Worm (Caenorhabditis elegans) whole organism, L3 larva: ENCODE data around the gene bcl-7.
A peak's percentile ranks its signal among the peaks of the same experiment; 100 is the strongest.

Experiments used
- R02D3.7 ChIP-seq: fragments of 150-350 bp; optimal IDR thresholded peaks from 2 replicates; lab custom pipeline; 2014; ENCODE audit warnings: missing biosample characterization, missing genetic modification characterization
- ZK546.5 ChIP-seq: sonication (generic microtip); optimal IDR thresholded peaks from 2 replicates; lab custom pipeline; 2017; ENCODE audit warnings: missing biosample characterization, missing genetic modification characterization
- aly-2 ChIP-seq: fragments of 150-350 bp; optimal IDR thresholded peaks from 2 replicates; lab custom pipeline; 2014; ENCODE audit warnings: missing biosample characterization, missing genetic modification characterization
- ama-1 ChIP-seq: fragments of 150-350 bp; optimal IDR thresholded peaks from 2 replicates; lab custom pipeline; 2018
- ceh-16 ChIP-seq: sonication (generic microtip); optimal IDR thresholded peaks from 2 replicates; lab custom pipeline; 2017; ENCODE audit warnings: missing biosample characterization, missing genetic modification characterization
- ceh-28 ChIP-seq: fragments of 150-350 bp; optimal IDR thresholded peaks from 2 replicates; lab custom pipeline; 2014; ENCODE audit warnings: missing biosample characterization, missing genetic modification reagents, missing genetic modification characterization
- ceh-82 ChIP-seq: fragments of 150-350 bp; optimal IDR thresholded peaks from 2 replicates; lab custom pipeline; 2014; ENCODE audit warnings: missing biosample characterization, missing genetic modification characterization
- ceh-9 ChIP-seq: sonication (generic microtip); optimal IDR thresholded peaks from 2 replicates; lab custom pipeline; 2018; ENCODE audit warnings: missing biosample characterization, missing genetic modification characterization
- daf-12 ChIP-seq: fragments of 150-350 bp; optimal IDR thresholded peaks from 2 replicates; lab custom pipeline; 2014; ENCODE audit warnings: missing biosample characterization, missing genetic modification reagents, missing genetic modification characterization
- egl-27 ChIP-seq: sonication (generic microtip); optimal IDR thresholded peaks from 4 replicates; lab custom pipeline; 2017; ENCODE audit warnings: missing biosample characterization, missing genetic modification reagents, missing genetic modification characterization
- egl-5 ChIP-seq: fragments of 150-350 bp; optimal IDR thresholded peaks from 2 replicates; lab custom pipeline; 2017; ENCODE audit warnings: missing biosample characterization, missing genetic modification reagents, missing genetic modification characterization, inconsistent platforms
- elt-1 ChIP-seq: fragments of 150-350 bp; optimal IDR thresholded peaks from 2 replicates; lab custom pipeline; 2014; ENCODE audit warnings: missing biosample characterization, missing genetic modification characterization
- elt-2 ChIP-seq: sonication (generic microtip); optimal IDR thresholded peaks from 2 replicates; lab custom pipeline; 2016; ENCODE audit warnings: missing genetic modification reagents, mild to moderate bottlenecking, missing genetic modification characterization, missing compliant biosample characterization
- elt-3 ChIP-seq, 3 experiments: fragments of 150-350 bp in 1 of 3; sonication (generic microtip) in 2 of 3; optimal IDR thresholded peaks; 2 replicates in 2 of 3; 4 replicates in 1 of 3; lab custom pipeline; 2014 to 2017; ENCODE audit warnings: missing biosample characterization in 3 of 3, missing genetic modification characterization in 3 of 3
- eor-1 ChIP-seq, 2 experiments: fragments of 150-350 bp; optimal IDR thresholded peaks; 2 replicates each; lab custom pipeline; 2014 to 2018; ENCODE audit warnings: missing biosample characterization in 2 of 2, missing genetic modification characterization in 2 of 2
- fkh-10 ChIP-seq: sonication (generic microtip); optimal IDR thresholded peaks from 2 replicates; lab custom pipeline; 2017; ENCODE audit warnings: missing biosample characterization, missing genetic modification reagents, missing genetic modification characterization
- fkh-2 ChIP-seq: fragments of 150-350 bp; optimal IDR thresholded peaks from 2 replicates; lab custom pipeline; 2014; ENCODE audit warnings: missing biosample characterization, missing genetic modification reagents, missing genetic modification characterization
- fos-1 ChIP-seq: fragments of 150-350 bp; optimal IDR thresholded peaks from 2 replicates; lab custom pipeline; 2014; ENCODE audit warnings: missing biosample characterization, missing genetic modification characterization
- hmg-11 ChIP-seq: sonication (generic microtip); optimal IDR thresholded peaks from 2 replicates; lab custom pipeline; 2016; ENCODE audit warnings: missing genetic modification characterization, missing compliant biosample characterization
- jun-1 ChIP-seq: fragments of 150-350 bp; optimal IDR thresholded peaks from 2 replicates; lab custom pipeline; 2014; ENCODE audit warnings: missing biosample characterization, missing genetic modification reagents, missing genetic modification characterization
- lin-15B ChIP-seq: fragments of 150-350 bp; optimal IDR thresholded peaks from 2 replicates; lab custom pipeline; 2014; ENCODE audit warnings: missing biosample characterization, missing genetic modification characterization
- lin-39 ChIP-seq: fragments of 150-350 bp; optimal IDR thresholded peaks from 2 replicates; lab custom pipeline; 2018; ENCODE audit warnings: missing biosample characterization, missing genetic modification reagents, missing genetic modification characterization
- lsy-12 ChIP-seq: sonication (generic microtip); optimal IDR thresholded peaks from 2 replicates; lab custom pipeline; 2016; ENCODE audit warnings: mild to moderate bottlenecking, missing genetic modification characterization, missing compliant biosample characterization
- mdl-1 ChIP-seq: fragments of 150-350 bp; optimal IDR thresholded peaks from 2 replicates; lab custom pipeline; 2014; ENCODE audit warnings: missing biosample characterization, missing genetic modification characterization
- mml-1 ChIP-seq: fragments of 150-350 bp; sonication (generic microtip); optimal IDR thresholded peaks from 3 replicates; lab custom pipeline; 2014; ENCODE audit warnings: missing biosample characterization, missing genetic modification characterization
- nfya-1 ChIP-seq: sonication (generic microtip); optimal IDR thresholded peaks from 2 replicates; lab custom pipeline; 2017; ENCODE audit warnings: missing genetic modification characterization, mild to moderate bottlenecking, missing compliant biosample characterization, antibody characterized with exemption, moderate library complexity; ENCODE audit not compliant: insufficient read depth
- nhr-11 ChIP-seq: fragments of 150-350 bp; optimal IDR thresholded peaks from 2 replicates; lab custom pipeline; 2014; ENCODE audit warnings: missing biosample characterization, missing genetic modification characterization
- nhr-12 ChIP-seq: fragments of 150-350 bp; optimal IDR thresholded peaks from 2 replicates; lab custom pipeline; 2014; ENCODE audit warnings: missing biosample characterization, missing genetic modification characterization
- nhr-23 ChIP-seq: fragments of 150-350 bp; optimal IDR thresholded peaks from 2 replicates; lab custom pipeline; 2014; ENCODE audit warnings: missing biosample characterization, missing genetic modification reagents, missing genetic modification characterization
- nhr-237 ChIP-seq: fragments of 150-350 bp; optimal IDR thresholded peaks from 2 replicates; lab custom pipeline; 2014; ENCODE audit warnings: missing biosample characterization, missing genetic modification characterization
- nhr-25 ChIP-seq: sonication (generic microtip); optimal IDR thresholded peaks from 2 replicates; lab custom pipeline; 2017; ENCODE audit warnings: missing biosample characterization, missing genetic modification characterization
- nhr-28 ChIP-seq: fragments of 150-350 bp; optimal IDR thresholded peaks from 2 replicates; lab custom pipeline; 2014; ENCODE audit warnings: missing biosample characterization, missing genetic modification characterization
- nhr-43 ChIP-seq: sonication (generic microtip); optimal IDR thresholded peaks from 2 replicates; lab custom pipeline; 2016; ENCODE audit warnings: mild to moderate bottlenecking, missing genetic modification characterization, missing compliant biosample characterization; ENCODE audit not compliant: poor library complexity, severe bottlenecking
- nhr-67 ChIP-seq: fragments of 150-350 bp; optimal IDR thresholded peaks from 2 replicates; lab custom pipeline; 2014; ENCODE audit warnings: missing biosample characterization, missing genetic modification characterization
- nhr-76 ChIP-seq: fragments of 150-350 bp; sonication (generic microtip); optimal IDR thresholded peaks from 5 replicates; lab custom pipeline; 2014; ENCODE audit warnings: missing biosample characterization, missing genetic modification characterization
- nhr-77 ChIP-seq: fragments of 150-350 bp; optimal IDR thresholded peaks from 2 replicates; lab custom pipeline; 2014; ENCODE audit warnings: missing biosample characterization, missing genetic modification characterization
- pha-4 ChIP-seq: fragments of 150-350 bp; optimal IDR thresholded peaks from 2 replicates; lab custom pipeline; 2014; ENCODE audit warnings: missing biosample characterization, missing genetic modification reagents, missing genetic modification characterization
- pqm-1 ChIP-seq: fragments of 150-350 bp; optimal IDR thresholded peaks from 2 replicates; lab custom pipeline; 2017; ENCODE audit warnings: missing biosample characterization, missing genetic modification characterization, inconsistent platforms
- sea-2 ChIP-seq: fragments of 150-350 bp; sonication (generic microtip); optimal IDR thresholded peaks from 4 replicates; lab custom pipeline; 2014; ENCODE audit warnings: missing biosample characterization, missing genetic modification reagents, missing genetic modification characterization
- skn-1 ChIP-seq: fragments of 150-350 bp; optimal IDR thresholded peaks from 2 replicates; lab custom pipeline; 2014; ENCODE audit warnings: missing biosample characterization, missing genetic modification characterization
- snpc-4 ChIP-seq: fragments of 150-350 bp; optimal IDR thresholded peaks from 2 replicates; lab custom pipeline; 2014; ENCODE audit warnings: missing biosample characterization, missing genetic modification characterization
- tbx-2 ChIP-seq: sonication (generic microtip); optimal IDR thresholded peaks from 2 replicates; lab custom pipeline; 2016; ENCODE audit warnings: mild to moderate bottlenecking, missing genetic modification characterization, missing compliant biosample characterization
- unc-39 ChIP-seq: sonication (generic microtip); optimal IDR thresholded peaks from 4 replicates; lab custom pipeline; 2017; ENCODE audit warnings: missing biosample characterization, missing genetic modification characterization
- unc-62 ChIP-seq: fragments of 150-350 bp; sonication (generic microtip); optimal IDR thresholded peaks from 4 replicates; lab custom pipeline; 2014; ENCODE audit warnings: missing biosample characterization, missing genetic modification reagents, missing genetic modification characterization
- zag-1 ChIP-seq: fragments of 150-350 bp; optimal IDR thresholded peaks from 2 replicates; lab custom pipeline; 2014; ENCODE audit warnings: missing biosample characterization, missing genetic modification characterization
- ztf-11 ChIP-seq: fragments of 150-350 bp; optimal IDR thresholded peaks from 2 replicates; lab custom pipeline; 2014; ENCODE audit warnings: missing biosample characterization, missing genetic modification characterization
- ztf-4 ChIP-seq: fragments of 150-350 bp; optimal IDR thresholded peaks from 2 replicates; lab custom pipeline; 2014; ENCODE audit warnings: missing biosample characterization, missing genetic modification characterization

bcl-7 gene

DNA sequence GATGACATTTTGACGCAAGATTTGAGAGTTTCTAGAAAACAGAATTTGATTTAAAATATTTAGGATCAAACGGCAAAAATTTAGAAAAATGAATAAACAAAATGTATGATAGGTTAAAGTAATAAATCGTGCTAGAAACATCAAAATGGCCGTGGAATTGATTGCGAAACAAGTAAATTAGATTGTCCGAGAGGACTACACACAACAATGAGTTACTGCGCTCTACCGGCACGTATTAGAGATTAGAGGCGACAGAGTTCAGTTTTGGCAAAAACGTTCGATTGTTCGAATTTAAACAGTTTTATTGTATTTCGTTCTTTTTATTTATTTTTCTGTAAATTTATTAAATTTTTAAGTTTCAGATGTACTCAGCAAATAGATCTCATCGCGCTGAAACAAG, at the start of gene bcl-7, which contains the start of gene dnc-2:
Gene bcl-7, plus strand, starts transcription at position 363 of the 400 bp plus-strand sequence.
Gene dnc-2, minus strand, starts transcription at position 33 of the 400 bp plus-strand sequence.
- TF ChIP-seq nhr-12 (tag; lab: Kevin White, UChicago), result no peak
- TF ChIP-seq hmg-11, result peak; percentile 62
- TF ChIP-seq snpc-4 (tag; lab: Kevin White, UChicago), result peak; percentile 22
- TF ChIP-seq nhr-23, result peak; percentile 59
- TF ChIP-seq mdl-1, result no peak
- no peak for TF ChIP-seq fkh-10 (GFP tag; lab: Kevin White, UChicago)
- no peak for TF ChIP-seq jun-1 (tag; lab: Kevin White, UChicago)
- TF ChIP-seq nfya-1 (tag; lab: Kevin White, UChicago), result peak; percentile 64
- TF ChIP-seq nhr-43 (tag; lab: Kevin White, UChicago), result peak; percentile 37
- TF ChIP-seq elt-2 (tag; lab: Kevin White, UChicago), result peak; percentile 16
- TF ChIP-seq lin-39 (tag; lab: Kevin White, UChicago), result peak; percentile 65
- TF ChIP-seq nhr-25 (tag; lab: Kevin White, UChicago), result peak; percentile 49
- TF ChIP-seq lin-15B, result peak; percentile 82
- TF ChIP-seq pqm-1 (tag; lab: Kevin White, UChicago), result peak; percentile 21
- no peak for TF ChIP-seq tbx-2 (tag; lab: Kevin White, UChicago)
- TF ChIP-seq pha-4 (tag; lab: Kevin White, UChicago), result peak; percentile 82
- no peak for TF ChIP-seq unc-39 (tag; lab: Kevin White, UChicago)

- TF ChIP-seq daf-12 (tag; lab: Kevin White, UChicago), result no peak
- TF ChIP-seq zag-1 (tag; lab: Kevin White, UChicago), result no peak
- no peak for TF ChIP-seq sea-2 (GFP tag; lab: Kevin White, UChicago)
- TF ChIP-seq nhr-12 (tag; lab: Kevin White, UChicago), result no peak
- peak; percentile 27 for TF ChIP-seq lsy-12
- peak; percentile 3 for TF ChIP-seq elt-2 (tag; lab: Kevin White, UChicago)
- peak in 1 of 3 experiments; percentile 7 for TF ChIP-seq elt-3 (tag; optimal IDR thresholded peaks at IDR 0.05; lab: Kevin White, UChicago)
- no peak for TF ChIP-seq ceh-28 (tag; lab: Kevin White, UChicago)
- peak; percentile 42 for TF ChIP-seq lin-15B
- no peak for TF ChIP-seq eor-1 (tag; optimal IDR thresholded peaks at IDR 0.05; lab: Kevin White, UChicago)
- no peak for TF ChIP-seq nhr-28 (tag; lab: Kevin White, UChicago)
- TF ChIP-seq pqm-1 (tag; lab: Kevin White, UChicago), result no peak
- no peak for TF ChIP-seq unc-62 (GFP tag; lab: Kevin White, UChicago)
- no peak for TF ChIP-seq nhr-76 (tag; lab: Kevin White, UChicago)
- no peak for TF ChIP-seq egl-5 (tag; lab: Kevin White, UChicago)
- TF ChIP-seq lin-39 (tag; lab: Kevin White, UChicago), result no peak
- no peak for TF ChIP-seq hmg-11
- TF ChIP-seq nhr-25 (tag; lab: Kevin White, UChicago), result peak; percentile 58
- no peak for TF ChIP-seq snpc-4 (tag; lab: Kevin White, UChicago)
- TF ChIP-seq skn-1 (tag; lab: Kevin White, UChicago), result no peak
- no peak for TF ChIP-seq ZK546.5 (tag; lab: Kevin White, UChicago)
- no peak for TF ChIP-seq nhr-77 (tag; lab: Kevin White, UChicago)
- TF ChIP-seq mml-1 (tag; lab: Kevin White, UChicago), result no peak
- no peak for TF ChIP-seq nhr-43 (tag; lab: Kevin White, UChicago)
- TF ChIP-seq fkh-2 (tag; lab: Kevin White, UChicago), result no peak
- TF ChIP-seq pha-4 (tag; lab: Kevin White, UChicago), result peak; percentile 64
- no peak for TF ChIP-seq R02D3.7 (tag; lab: Kevin White, UChicago)
- TF ChIP-seq ceh-16 (tag; lab: Kevin White, UChicago), result no peak
- TF ChIP-seq mdl-1, result no peak
- no peak for TF ChIP-seq nhr-11 (tag; lab: Kevin White, UChicago)
- no peak for TF ChIP-seq tbx-2 (tag; lab: Kevin White, UChicago)
- no peak for TF ChIP-seq nhr-237 (tag; lab: Kevin White, UChicago)
- TF ChIP-seq jun-1 (tag; lab: Kevin White, UChicago), result no peak
- no peak for TF ChIP-seq fkh-10 (GFP tag; lab: Kevin White, UChicago)
- no peak for TF ChIP-seq unc-39 (tag; lab: Kevin White, UChicago)
- no peak for TF ChIP-seq egl-27 (tag; lab: Kevin White, UChicago)
- TF ChIP-seq nhr-23, result peak; percentile 43
- TF ChIP-seq ceh-9 (tag; lab: Kevin White, UChicago), result no peak
- no peak for TF ChIP-seq fos-1 (tag; lab: Kevin White, UChicago)
- no peak for TF ChIP-seq ztf-4 (tag; lab: Kevin White, UChicago)
- no peak for TF ChIP-seq nfya-1 (tag; lab: Kevin White, UChicago)
- TF ChIP-seq elt-1 (tag; lab: Kevin White, UChicago), result no peak
- no peak for TF ChIP-seq aly-2 (tag; lab: Kevin White, UChicago)
- peak; percentile 93 for TF ChIP-seq ama-1 (lab: Kevin White, UChicago)
- TF ChIP-seq ceh-82 (tag; lab: Kevin White, UChicago), result no peak
- TF ChIP-seq nhr-67 (tag; lab: Kevin White, UChicago), result no peak
- TF ChIP-seq ztf-11 (tag; lab: Kevin White, UChicago), result no peak
These were observed 49.7 kb upstream of the bcl-7 start, which contains the start of gene aldo-2 for ce11 chrIII:5876140-5876675. Gene aldo-2, minus strand, starts transcription at chrIII:5876625.
